Worm (Caenorhabditis elegans) whole organism, young adult: ENCODE data around the gene C16C8.14.
"Not testable (repeated sequence)": the region's sequence is repeated elsewhere in the genome, so short reads cannot be mapped to it uniquely, and the experiment has no call there.

Experiments
- B0035.1 ChIP-seq: sonication (generic microtip); optimal IDR thresholded peaks from 2 replicates; lab custom pipeline; 2016; ENCODE audit warnings: missing genetic modification characterization, mild to moderate bottlenecking, missing compliant biosample characterization, missing genotype, missing genetic modification reagents
- F23B12.7 ChIP-seq: sonication (generic microtip); optimal IDR thresholded peaks from 2 replicates; lab custom pipeline; 2017; ENCODE audit warnings: missing genetic modification characterization, mild to moderate bottlenecking, missing compliant biosample characterization, antibody characterized with exemption, moderate library complexity; ENCODE audit not compliant: insufficient read depth
- F52B5.7 ChIP-seq: sonication (generic microtip); optimal IDR thresholded peaks from 2 replicates; lab custom pipeline; 2016; ENCODE audit warnings: mild to moderate bottlenecking, missing genetic modification characterization, missing compliant biosample characterization
- F57A8.1 ChIP-seq: fragments of 200-800 bp; sonication (Bioruptor generic); optimal IDR thresholded peaks from 2 replicates; lab custom pipeline; 2018; ENCODE audit warnings: mild to moderate bottlenecking, missing genetic modification characterization, moderate library complexity, missing compliant biosample characterization
- K12H6.12 ChIP-seq: fragments of 200-800 bp; sonication (Bioruptor generic); optimal IDR thresholded peaks from 2 replicates; lab custom pipeline; 2018; ENCODE audit warnings: mild to moderate bottlenecking, missing genetic modification characterization, missing compliant biosample characterization
- Y53F4B.3 ChIP-seq: fragments of 200-800 bp; sonication (Bioruptor generic); IDR thresholded peaks from 2 replicates; pipeline ENCODE4 v1.3.6; 2022; ENCODE audit warnings: missing genetic modification reagents, missing genetic modification characterization, missing compliant biosample characterization
- Y67H2A.10 ChIP-seq: fragments of 200-800 bp; sonication (Bioruptor generic); conservative IDR thresholded peaks from 2 replicates; pipeline ENCODE4 v1.3.6; 2022; ENCODE audit warnings: missing genetic modification reagents, missing genetic modification characterization, missing compliant biosample characterization
- Y79H2A.3 ChIP-seq: fragments of 200-800 bp; sonication (Bioruptor generic); conservative IDR thresholded peaks from 2 replicates; pipeline ENCODE4 v1.3.6; 2022; ENCODE audit warnings: missing genetic modification reagents, missing genetic modification characterization, missing compliant biosample characterization
- aptf-2 ChIP-seq: fragments of 200-800 bp; sonication (Bioruptor generic); conservative IDR thresholded peaks from 2 replicates; pipeline ENCODE4 v1.3.6; 2022; ENCODE audit warnings: missing genetic modification reagents, missing genetic modification characterization, missing compliant biosample characterization
- bed-1 ChIP-seq: fragments of 200-800 bp; sonication (Bioruptor generic); IDR thresholded peaks from 2 replicates; pipeline ENCODE4 v1.3.6; 2022; ENCODE audit warnings: missing genetic modification reagents, missing genetic modification characterization, missing compliant biosample characterization
- ceh-100 ChIP-seq: fragments of 200-800 bp; sonication (Bioruptor generic); IDR thresholded peaks from 2 replicates; pipeline ENCODE4 v1.3.6; 2022; ENCODE audit warnings: missing genetic modification reagents, missing genetic modification characterization, missing compliant biosample characterization
- dpff-1 ChIP-seq: sonication (generic microtip); optimal IDR thresholded peaks from 2 replicates; lab custom pipeline; 2017; ENCODE audit warnings: mild to moderate bottlenecking, missing genetic modification characterization, missing compliant biosample characterization
- efl-1 ChIP-seq: fragments of 150-350 bp; optimal IDR thresholded peaks from 2 replicates; lab custom pipeline; 2014; ENCODE audit warnings: missing biosample characterization, missing genetic modification reagents, missing genetic modification characterization
- gei-17 ChIP-seq: fragments of 200-800 bp; sonication (Bioruptor generic); optimal IDR thresholded peaks from 2 replicates; lab custom pipeline; 2018; ENCODE audit warnings: mild to moderate bottlenecking, missing genetic modification characterization, missing compliant biosample characterization
- hlh-26 ChIP-seq: fragments of 200-800 bp; sonication (Bioruptor generic); conservative IDR thresholded peaks from 2 replicates; pipeline ENCODE4 v1.3.6; 2022; ENCODE audit warnings: missing genetic modification reagents, missing genetic modification characterization, missing compliant biosample characterization
- hmg-1.2 ChIP-seq: fragments of 200-800 bp; sonication (Bioruptor generic); IDR thresholded peaks from 2 replicates; pipeline ENCODE4 v1.3.6; 2022; ENCODE audit warnings: missing genetic modification reagents, missing genetic modification characterization, missing compliant biosample characterization
- hsf-1 ChIP-seq: fragments of 200-800 bp; sonication (Bioruptor generic); IDR thresholded peaks from 2 replicates; pipeline ENCODE4 v1.3.6; 2022; ENCODE audit warnings: missing genetic modification reagents, missing genetic modification characterization, missing compliant biosample characterization
- lin-54 ChIP-seq: fragments of 200-800 bp; sonication (Bioruptor generic); optimal IDR thresholded peaks from 2 replicates; lab custom pipeline; 2018; ENCODE audit warnings: mild to moderate bottlenecking, missing genetic modification characterization, missing compliant biosample characterization
- lsy-27 ChIP-seq: sonication (generic microtip); optimal IDR thresholded peaks from 2 replicates; lab custom pipeline; 2017; ENCODE audit warnings: missing genetic modification characterization, mild to moderate bottlenecking, missing compliant biosample characterization, antibody characterized with exemption, missing genotype, borderline replicate concordance; ENCODE audit not compliant: insufficient read depth
- mcd-1 ChIP-seq: fragments of 200-800 bp; sonication (Bioruptor generic); IDR thresholded peaks from 2 replicates; pipeline ENCODE4 v1.3.6; 2022; ENCODE audit warnings: missing genetic modification reagents, missing genetic modification characterization, missing compliant biosample characterization
- mxl-1 ChIP-seq: sonication (generic microtip); optimal IDR thresholded peaks from 2 replicates; lab custom pipeline; 2016; ENCODE audit warnings: missing genetic modification characterization, missing compliant biosample characterization
- nfyb-1 ChIP-seq: fragments of 200-800 bp; sonication (Bioruptor generic); IDR thresholded peaks from 2 replicates; pipeline ENCODE4 v1.3.6; 2022; ENCODE audit warnings: missing genetic modification reagents, missing genetic modification characterization, missing compliant biosample characterization
- pha-4 ChIP-seq: fragments of 150-350 bp; sonication (generic microtip); optimal IDR thresholded peaks from 2 replicates; lab custom pipeline; 2014; ENCODE audit warnings: missing biosample characterization, missing genetic modification reagents, missing genetic modification characterization
- rec-8 ChIP-seq, 2 experiments: sonication (generic microtip); optimal IDR thresholded peaks; 2 replicates each; lab custom pipeline; 2016; ENCODE audit warnings: mild to moderate bottlenecking in 2 of 2, missing genetic modification characterization in 2 of 2, missing genetic modification reagents in 2 of 2, missing genotype in 2 of 2, missing biosample characterization in 1 of 2, missing compliant biosample characterization in 1 of 2, moderate library complexity in 1 of 2
- snpc-1.1 ChIP-seq: sonication (generic microtip); optimal IDR thresholded peaks from 2 replicates; lab custom pipeline; 2017; ENCODE audit warnings: missing genetic modification characterization, mild to moderate bottlenecking, missing compliant biosample characterization, antibody characterized with exemption, moderate library complexity, missing genotype, missing genetic modification reagents; ENCODE audit not compliant: insufficient read depth
- snpc-3.4 ChIP-seq: sonication (generic microtip); optimal IDR thresholded peaks from 2 replicates; lab custom pipeline; 2017; ENCODE audit warnings: missing genetic modification characterization, mild to moderate bottlenecking, missing compliant biosample characterization, antibody characterized with exemption, moderate library complexity, missing genotype, missing genetic modification reagents
- snpc-4 ChIP-seq, 5 experiments: fragments of 150-350 bp in 1 of 5; sonication (generic microtip) in 4 of 5; optimal IDR thresholded peaks; 2 replicates each; lab custom pipeline; 2014 to 2018; ENCODE audit warnings: missing genetic modification characterization in 5 of 5, missing biosample characterization in 3 of 5, antibody characterized with exemption in 2 of 5, mild to moderate bottlenecking in 2 of 5, missing compliant biosample characterization in 2 of 5, missing genotype in 2 of 5, moderate library complexity in 2 of 5, missing genetic modification reagents in 1 of 5
- zim-3 ChIP-seq: sonication (generic microtip); optimal IDR thresholded peaks from 2 replicates; lab custom pipeline; 2017; ENCODE audit warnings: mild to moderate bottlenecking, missing genetic modification characterization, moderate library complexity, missing compliant biosample characterization
- ztf-22 ChIP-seq: fragments of 200-800 bp; sonication (Bioruptor generic); optimal IDR thresholded peaks from 2 replicates; lab custom pipeline; 2018; ENCODE audit warnings: mild to moderate bottlenecking, missing genetic modification characterization, moderate library complexity, missing compliant biosample characterization
- ztf-25 ChIP-seq: fragments of 200-800 bp; sonication (Bioruptor generic); IDR thresholded peaks from 2 replicates; pipeline ENCODE4 v1.3.6; 2022; ENCODE audit warnings: missing genetic modification reagents, missing genetic modification characterization, missing compliant biosample characterization

C16C8.14 gene

DNA sequence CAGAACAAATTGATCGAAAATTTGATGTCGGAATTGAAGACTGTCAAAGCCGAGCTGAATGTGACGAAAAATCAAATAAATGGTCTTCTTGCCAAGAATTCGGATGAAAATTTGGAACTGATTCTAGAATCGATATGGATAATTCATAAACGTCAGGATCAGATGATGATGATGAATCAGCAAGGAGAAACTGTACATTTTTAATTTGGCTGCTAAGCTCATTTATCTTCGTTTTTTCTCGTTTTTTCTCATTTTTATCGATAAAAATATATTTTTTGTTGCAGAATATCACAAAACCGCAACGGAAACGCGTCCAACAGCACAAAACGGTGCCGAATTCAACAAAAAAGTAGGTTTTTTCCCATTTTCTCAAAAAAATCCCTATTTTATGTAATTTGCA lies at the start of gene C16C8.14:
C16C8.14 (plus strand) TSS at position 301 of the 400 bp plus-strand sequence.
- TF ChIP-seq mcd-1 (GFP tag; lab: Robert Waterston, UW); snpc-4 (GFP tag; optimal IDR thresholded peaks at IDR 0.05; lab: Kevin White, UChicago); snpc-4 (tag; optimal IDR thresholded peaks at IDR 0.05; lab: Kevin White, UChicago); efl-1 (GFP tag; lab: Kevin White, UChicago): not testable (repeated sequence)

DNA sequence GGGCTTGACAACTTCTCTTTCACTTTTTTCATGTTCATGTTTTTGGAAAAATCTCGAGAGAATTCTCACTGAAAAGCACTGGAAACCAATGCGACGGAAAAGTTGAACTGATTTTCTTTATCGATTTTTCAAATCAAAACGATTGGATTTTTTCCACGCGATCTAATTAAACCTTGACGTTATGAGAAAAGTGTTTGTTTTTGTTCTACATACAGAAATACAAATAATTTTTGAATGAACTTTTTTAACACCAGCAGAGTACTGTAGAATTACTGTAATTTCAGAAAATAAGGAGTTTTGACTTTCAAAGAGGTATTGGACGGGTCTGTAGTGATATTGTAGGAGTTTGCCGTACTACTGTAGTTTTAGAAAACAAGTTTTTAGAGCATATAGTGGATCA lies 46.8 kb upstream of the C16C8.14 start, which contains the start of gene nep-10:
nep-10 (minus strand) TSS at position 101 of the 400 bp plus-strand sequence.
- TF ChIP-seq snpc-1.1 (tag; lab: Kevin White, UChicago) (no peak), hsf-1 (no peak), snpc-3.4 (no peak), Y67H2A.10 (GFP tag; lab: Robert Waterston, UW) (no peak), lin-54 (GFP tag; lab: Kevin White, UChicago) (no peak), Y53F4B.3 (GFP tag; lab: Robert Waterston, UW) (no peak), K12H6.12 (no peak), F57A8.1 (GFP tag; lab: Kevin White, UChicago) (no peak), pha-4 (tag; lab: Kevin White, UChicago) (no peak), mcd-1 (GFP tag; lab: Robert Waterston, UW) (no peak), ztf-22 (no peak), rec-8 (tag; optimal IDR thresholded peaks at IDR 0.05; lab: Kevin White, UChicago) (no peak), gei-17 (GFP tag; lab: Kevin White, UChicago) (no peak)
- TF ChIP-seq, all 124 proteins: peak for 0

DNA sequence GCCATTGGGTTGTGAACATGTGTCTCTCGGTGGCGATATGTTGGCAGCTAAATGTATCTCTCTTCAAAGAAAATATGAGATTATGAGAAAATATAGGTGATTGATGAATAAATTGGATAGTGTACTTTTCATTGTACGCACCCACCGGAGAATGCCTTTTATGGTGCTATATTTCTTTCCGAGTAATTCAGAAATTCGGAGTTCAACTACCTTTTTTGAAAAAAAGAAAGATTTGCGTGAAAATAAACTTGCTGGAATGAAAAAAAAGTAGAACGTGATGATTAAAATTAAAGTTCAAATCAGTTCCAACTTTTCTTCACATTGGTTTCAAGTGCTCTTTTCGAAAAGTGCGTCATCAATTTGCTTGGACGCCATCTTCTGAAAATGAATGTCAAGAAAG lies 46.1 kb upstream of the C16C8.14 start, which contains the start of gene nep-8:
nep-8 (plus strand) TSS at position 301 of the 400 bp plus-strand sequence.
- TF ChIP-seq mxl-1 (tag; lab: Kevin White, UChicago) (no peak), F23B12.7 (no peak), dpff-1 (tag; lab: Kevin White, UChicago) (no peak), nfyb-1 (GFP tag; lab: Robert Waterston, UW) (no peak), Y79H2A.3 (GFP tag; lab: Robert Waterston, UW) (no peak), ztf-25 (no peak), hlh-26 (GFP tag; lab: Robert Waterston, UW) (no peak), zim-3 (tag; lab: Kevin White, UChicago) (no peak)

DNA sequence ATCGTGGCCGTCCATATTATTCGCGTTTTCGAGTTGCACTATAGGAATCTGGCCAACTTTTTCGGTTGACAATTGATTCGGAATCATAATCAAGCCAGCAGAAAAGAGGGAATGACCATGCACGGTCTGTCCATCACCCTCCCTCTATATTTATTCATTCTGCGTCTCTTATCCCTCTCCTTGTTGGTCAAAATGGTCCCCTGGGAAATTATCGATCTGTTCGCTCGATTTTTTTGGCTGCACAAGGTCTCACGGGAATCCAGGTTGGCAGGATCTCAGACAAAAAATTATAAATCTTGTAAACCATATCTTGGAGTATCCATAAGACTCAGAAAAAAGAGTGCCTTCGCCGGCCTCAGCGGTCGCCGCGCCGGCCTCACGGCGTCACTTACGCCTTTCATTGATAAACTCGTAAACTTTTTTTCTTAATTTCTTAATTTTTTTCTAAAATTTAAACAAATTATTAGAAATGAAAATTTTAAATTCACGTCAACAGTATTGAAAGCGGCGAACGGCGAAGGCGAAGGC lies 35.2 kb upstream of the C16C8.14 start, which contains the start of the genes F18A12.7 and F18A12.2:
F18A12.7 (minus strand) TSS at position 101 of the 528 bp plus-strand sequence.
F18A12.2 (plus strand) TSS at position 478 of the 528 bp plus-strand sequence.
- peak; percentile 67; the same call in 1 of the 2 replicates for TF ChIP-seq aptf-2 (GFP tag; lab: Robert Waterston, UW)
- no peak for TF ChIP-seq mxl-1 (tag; lab: Kevin White, UChicago)
- TF ChIP-seq, all 124 proteins: peak for 1

DNA sequence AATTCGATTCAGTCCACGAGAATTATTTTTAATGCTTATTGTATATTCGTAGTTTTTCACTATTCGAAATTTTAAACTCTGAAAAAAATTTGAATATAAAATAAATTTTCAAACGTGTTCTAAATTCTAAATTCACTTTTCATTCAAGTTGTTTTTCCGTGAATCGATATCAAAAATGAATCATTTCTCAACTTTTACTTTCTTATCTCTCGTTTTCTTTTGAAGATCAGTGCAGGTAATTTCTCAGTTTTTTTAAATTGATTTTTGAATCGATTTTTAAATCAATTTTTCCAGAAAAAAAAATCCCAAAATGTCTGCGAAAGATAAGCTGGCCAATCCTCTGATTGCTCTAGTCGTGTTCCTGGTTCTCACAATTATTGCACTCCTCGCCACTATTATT lies 33.1 kb upstream of the C16C8.14 start, which contains the start of gene nep-6:
nep-6 (plus strand) TSS at position 301 of the 400 bp plus-strand sequence.
- TF ChIP-seq F57A8.1 (GFP tag; lab: Kevin White, UChicago) (no peak), ceh-100 (GFP tag; lab: Robert Waterston, UW) (no peak)

DNA sequence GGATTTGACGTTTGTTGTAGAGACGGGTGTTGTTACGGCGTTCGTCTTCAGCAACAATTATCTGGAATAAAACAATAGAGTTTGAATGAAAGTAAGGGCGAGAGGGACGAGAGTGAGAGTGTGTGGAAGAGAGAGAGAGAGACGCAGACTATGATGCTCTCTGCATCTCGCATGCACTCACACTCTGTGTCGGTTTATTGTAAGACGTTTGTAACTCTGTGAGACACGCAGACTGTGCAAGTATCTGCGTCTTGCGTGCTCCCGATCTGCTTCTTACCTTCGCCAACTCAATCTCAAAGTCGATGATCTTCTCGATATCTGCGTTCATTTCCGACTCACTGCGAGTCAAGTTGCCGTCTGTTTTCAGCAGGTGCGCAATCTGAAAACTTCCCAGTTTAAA lies 26.7 kb upstream of the C16C8.14 start:
- no peak for TF ChIP-seq F52B5.7 (tag; lab: Kevin White, UChicago)
- TF ChIP-seq lsy-27 (tag; lab: Kevin White, UChicago): no peak
- no peak for TF ChIP-seq bed-1 (GFP tag; lab: Robert Waterston, UW)
- no peak for TF ChIP-seq B0035.1
- peak; percentile 34; the same call in 1 of the 2 replicates for TF ChIP-seq hmg-1.2 (GFP tag; lab: Robert Waterston, UW)
